Fruit fly (Drosophila melanogaster) whole organism, embryonic: ENCODE data around the gene bon.
A peak's percentile ranks its signal among the peaks of the same experiment; 100 is the strongest.

Source experiments
- CG4282 ChIP-seq: fragments of 200-800 bp; sonication (Bioruptor generic); optimal IDR thresholded peaks from 2 replicates; lab custom pipeline; 2016; ENCODE audit warnings: missing biosample characterization, missing genetic modification characterization
- Ptx1 ChIP-seq: fragments of 200-800 bp; sonication (Bioruptor generic); IDR thresholded peaks from 2 replicates; pipeline ENCODE4 v1.3.6; 2022; ENCODE audit warnings: missing biosample characterization, missing genetic modification characterization
- Sox102F ChIP-seq: fragments of 200-800 bp; sonication (Bioruptor generic); optimal IDR thresholded peaks from 2 replicates; lab custom pipeline; 2018; ENCODE audit warnings: missing biosample characterization, mild to moderate bottlenecking, missing genetic modification characterization, moderate library complexity
- dmrt99B ChIP-seq: fragments of 200-800 bp; sonication (Bioruptor generic); optimal IDR thresholded peaks from 2 replicates; lab custom pipeline; 2018; ENCODE audit warnings: missing biosample characterization, mild to moderate bottlenecking, missing genetic modification characterization, moderate library complexity
- en ChIP-seq: fragments of 200-800 bp; sonication (Bioruptor generic); optimal IDR thresholded peaks from 2 replicates; lab custom pipeline; 2016; ENCODE audit warnings: missing biosample characterization, missing genetic modification characterization
- eyg ChIP-seq: fragments of 200-800 bp; sonication (Bioruptor generic); optimal IDR thresholded peaks from 3 replicates; lab custom pipeline; 2016; ENCODE audit warnings: missing biosample characterization, missing genetic modification characterization
- gce ChIP-seq: fragments of 200-800 bp; sonication (Bioruptor generic); IDR thresholded peaks from 3 replicates; pipeline ENCODE4 v1.3.6; 2022; ENCODE audit warnings: missing biosample characterization, missing genetic modification characterization
- kah ChIP-seq: fragments of 200-800 bp; sonication (Bioruptor generic); optimal IDR thresholded peaks from 2 replicates; lab custom pipeline; 2018; ENCODE audit warnings: missing biosample characterization, mild to moderate bottlenecking, missing genetic modification characterization
- luna ChIP-seq: fragments of 200-800 bp; sonication (Bioruptor generic); optimal IDR thresholded peaks from 2 replicates; lab custom pipeline; 2016; ENCODE audit warnings: missing biosample characterization, missing genetic modification characterization
- mam ChIP-seq: fragments of 200-800 bp; sonication (Bioruptor generic); optimal IDR thresholded peaks from 3 replicates; lab custom pipeline; 2016; ENCODE audit warnings: missing biosample characterization, missing genetic modification characterization
- phol ChIP-seq: fragments of 200-800 bp; sonication (Bioruptor generic); optimal IDR thresholded peaks from 3 replicates; lab custom pipeline; 2018; ENCODE audit warnings: missing biosample characterization, mild to moderate bottlenecking, missing genetic modification characterization, moderate library complexity
- wor ChIP-seq: fragments of 200-800 bp; sonication (Bioruptor generic); IDR thresholded peaks from 2 replicates; pipeline ENCODE4 v1.3.6; 2022; ENCODE audit warnings: missing biosample characterization, missing genetic modification characterization

- TF ChIP-seq luna (GFP tag; lab: Kevin White, UChicago), result no peak
- no peak for TF ChIP-seq eyg (GFP tag; lab: Kevin White, UChicago)
- no peak for TF ChIP-seq gce (GFP tag; lab: Robert Waterston, UW)
- peak; percentile 86 for TF ChIP-seq phol (tag; lab: Kevin White, UChicago)
- peak; percentile 28 for TF ChIP-seq en (GFP tag; lab: Kevin White, UChicago)
- TF ChIP-seq wor (GFP tag; lab: Robert Waterston, UW), result peak; percentile 61
- TF ChIP-seq Ptx1 (GFP tag; lab: Robert Waterston, UW), result peak; percentile 66
- peak; percentile 91 for TF ChIP-seq dmrt99B (tag; lab: Kevin White, UChicago)
- peak; percentile 22 for TF ChIP-seq mam (GFP tag; lab: Kevin White, UChicago)
- peak; percentile 82 for TF ChIP-seq Sox102F (GFP tag; lab: Kevin White, UChicago)
- TF ChIP-seq kah (GFP tag; lab: Kevin White, UChicago), result peak; percentile 46
- no peak for TF ChIP-seq CG4282 (GFP tag; lab: Kevin White, UChicago)
Observed at dm6 chr3R:20587630-20588479, 5.1 kb upstream of the bon start, which contains the start of gene Septin2.
